Fruit fly (Drosophila melanogaster): Measurements from ENCODE around the gene Mrm2.
A peak's percentile ranks its signal among the peaks of the same experiment; 100 is the strongest.

Gene Mrm2

dm6 chr3R:19836687-19837086, 24.7 kb upstream of the Mrm2 start, which contains the start of gene bnl:
bnl (minus strand) TSS chr3R:19836817.
- TF ChIP-seq CG8478 (optimal IDR thresholded peaks at IDR 0.05), result peak; percentile 38
- peak; percentile 81 for TF ChIP-seq Dll (optimal IDR thresholded peaks at IDR 0.05)
- TF ChIP-seq pan (optimal IDR thresholded peaks at IDR 0.05), result no peak

- TF ChIP-seq EcR (GFP tag; optimal IDR thresholded peaks at IDR 0.05) (no peak), Dll (optimal IDR thresholded peaks at IDR 0.05) (no peak), usp (GFP tag; optimal IDR thresholded peaks at IDR 0.05) (no peak)
Measured at dm6 chr3R:19838925-19839601, 22.3 kb upstream of the Mrm2 start.

- TF ChIP-seq usp (GFP tag; optimal IDR thresholded peaks at IDR 0.05) (no peak), pan (optimal IDR thresholded peaks at IDR 0.05) (no peak), psq (optimal IDR thresholded peaks at IDR 0.05) (no peak), EcR (GFP tag; optimal IDR thresholded peaks at IDR 0.05) (no peak), CG8478 (optimal IDR thresholded peaks at IDR 0.05) (no peak), Dll (optimal IDR thresholded peaks at IDR 0.05) (no peak)
Measured at dm6 chr3R:19840545-19840944, 20.9 kb upstream of the Mrm2 start, which contains the start of gene CG31459. CG31459 (plus strand) TSS chr3R:19840845.

DNA sequence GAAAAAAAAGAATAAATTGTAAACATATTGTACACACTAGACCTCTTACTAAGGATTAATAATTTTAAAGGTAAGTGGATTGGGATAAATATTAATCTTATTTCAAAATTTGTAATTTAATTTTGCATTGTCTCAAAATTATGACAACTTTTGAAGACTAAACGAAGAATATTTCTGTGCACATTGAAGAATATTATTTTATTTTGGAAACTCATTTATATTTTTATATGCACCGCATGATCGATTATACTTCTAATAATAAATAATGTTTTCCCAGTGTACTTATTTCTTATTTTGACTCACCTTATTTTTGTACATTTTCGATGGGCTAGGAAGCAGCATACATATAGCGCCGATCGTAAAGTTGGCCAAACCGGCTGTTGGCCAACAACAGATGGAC, 17.5 kb upstream of the Mrm2 start:
- TF ChIP-seq EcR (GFP tag; optimal IDR thresholded peaks at IDR 0.05) (no peak), psq (optimal IDR thresholded peaks at IDR 0.05) (no peak), Dll (optimal IDR thresholded peaks at IDR 0.05) (no peak), usp (GFP tag; optimal IDR thresholded peaks at IDR 0.05) (no peak), CG8478 (optimal IDR thresholded peaks at IDR 0.05) (no peak), pan (optimal IDR thresholded peaks at IDR 0.05) (no peak)

dm6 chr3R:19846870-19847590, 14.4 kb upstream of the Mrm2 start, which contains the start of gene MICU3:
MICU3 (plus strand) TSS chr3R:19847311.
- TF ChIP-seq Dll (optimal IDR thresholded peaks at IDR 0.05) (no peak), pan (optimal IDR thresholded peaks at IDR 0.05) (no peak), EcR (GFP tag; optimal IDR thresholded peaks at IDR 0.05) (no peak), usp (GFP tag; optimal IDR thresholded peaks at IDR 0.05) (no peak), psq (optimal IDR thresholded peaks at IDR 0.05) (no peak), CG8478 (optimal IDR thresholded peaks at IDR 0.05) (no peak)

- TF ChIP-seq CG8478 (optimal IDR thresholded peaks at IDR 0.05), result no peak
- no peak for TF ChIP-seq Dll (optimal IDR thresholded peaks at IDR 0.05)
- no peak for TF ChIP-seq pan (optimal IDR thresholded peaks at IDR 0.05)
- no peak for TF ChIP-seq EcR (GFP tag; optimal IDR thresholded peaks at IDR 0.05)
- no peak for TF ChIP-seq usp (GFP tag; optimal IDR thresholded peaks at IDR 0.05)
- no peak for TF ChIP-seq psq (optimal IDR thresholded peaks at IDR 0.05)
Measured at dm6 chr3R:19847591-19848256, 13.7 kb upstream of the Mrm2 start.

DNA sequence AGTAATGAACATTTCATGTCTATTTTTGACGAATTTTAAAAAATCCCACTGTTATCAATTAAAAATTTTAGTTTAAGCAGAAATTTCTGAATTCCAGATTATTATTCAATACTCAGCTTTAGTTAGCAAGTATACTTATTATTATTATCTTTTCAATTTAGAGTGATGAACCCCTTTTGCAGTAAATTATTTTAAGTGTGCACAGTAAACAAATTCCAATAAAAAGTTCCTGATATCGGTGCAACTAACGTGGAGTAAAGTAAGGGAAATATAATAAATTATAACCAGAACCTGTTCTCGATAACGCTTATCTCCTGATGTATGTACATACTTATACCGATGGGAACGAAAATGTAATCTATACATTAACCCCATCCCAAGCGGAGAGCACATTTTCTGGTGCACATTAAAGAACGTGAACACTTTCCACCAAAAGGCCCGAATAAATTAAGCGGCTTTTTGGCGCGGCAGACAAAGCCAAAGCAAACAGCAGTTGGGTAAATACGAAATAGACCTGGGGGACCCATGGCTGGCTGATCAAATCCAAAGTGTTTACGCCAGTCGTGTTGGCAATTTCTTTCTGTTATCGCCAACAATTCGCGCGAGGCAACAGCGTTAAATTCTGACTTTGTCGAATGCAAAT, 3.3 kb upstream of the Mrm2 start:
- TF ChIP-seq CG8478 (optimal IDR thresholded peaks at IDR 0.05) (no peak), EcR (GFP tag; optimal IDR thresholded peaks at IDR 0.05) (no peak)

dm6 chr3R:19858944-19859343, 2.5 kb upstream of the Mrm2 start:
- TF ChIP-seq EcR (GFP tag; optimal IDR thresholded peaks at IDR 0.05) (no peak), usp (GFP tag; optimal IDR thresholded peaks at IDR 0.05) (no peak), Dll (optimal IDR thresholded peaks at IDR 0.05) (no peak), psq (optimal IDR thresholded peaks at IDR 0.05) (no peak), pan (optimal IDR thresholded peaks at IDR 0.05) (no peak), CG8478 (optimal IDR thresholded peaks at IDR 0.05) (no peak)

dm6 chr3R:19859370-19860033, 1.9 kb upstream of the Mrm2 start:
- TF ChIP-seq psq (optimal IDR thresholded peaks at IDR 0.05), result no peak
- TF ChIP-seq usp (GFP tag; optimal IDR thresholded peaks at IDR 0.05), result no peak
- no peak for TF ChIP-seq pan (optimal IDR thresholded peaks at IDR 0.05)
- no peak for TF ChIP-seq EcR (GFP tag; optimal IDR thresholded peaks at IDR 0.05)
- TF ChIP-seq Dll (optimal IDR thresholded peaks at IDR 0.05), result no peak
- no peak for TF ChIP-seq CG8478 (optimal IDR thresholded peaks at IDR 0.05)

- TF ChIP-seq usp (GFP tag; optimal IDR thresholded peaks at IDR 0.05) (no peak), CG8478 (optimal IDR thresholded peaks at IDR 0.05) (no peak), EcR (GFP tag; optimal IDR thresholded peaks at IDR 0.05) (no peak), Dll (optimal IDR thresholded peaks at IDR 0.05) (no peak), pan (optimal IDR thresholded peaks at IDR 0.05) (no peak), psq (optimal IDR thresholded peaks at IDR 0.05) (no peak)
Measured at dm6 chr3R:19863979-19864775, 2.8 kb downstream of the Mrm2 start, which contains the start of the genes CG4572 and CG4686. CG4572 (minus strand) TSS chr3R:19864393. CG4686 (plus strand) TSS chr3R:19864496.
